Worm (Caenorhabditis elegans) whole organism, L2 larva: ENCODE data around the gene nhr-141.

ENCODE experiments used
- F13H6.1 ChIP-seq: sonication (generic microtip); optimal IDR thresholded peaks from 2 replicates; lab custom pipeline; 2016; ENCODE audit warnings: missing genetic modification characterization, missing compliant biosample characterization
- aly-2 ChIP-seq: fragments of 150-350 bp; optimal IDR thresholded peaks from 2 replicates; lab custom pipeline; 2014; ENCODE audit warnings: missing biosample characterization, missing genetic modification characterization
- ama-1 ChIP-seq: fragments of 150-350 bp; optimal IDR thresholded peaks from 2 replicates; lab custom pipeline; 2018; ENCODE audit warnings: inconsistent platforms
- elt-3 ChIP-seq: sonication (generic microtip); optimal IDR thresholded peaks from 2 replicates; lab custom pipeline; 2017; ENCODE audit warnings: missing biosample characterization, missing genetic modification characterization
- fos-1 ChIP-seq: fragments of 150-350 bp; optimal IDR thresholded peaks from 2 replicates; lab custom pipeline; 2014; ENCODE audit warnings: missing biosample characterization, missing genetic modification characterization
- gmeb-1 ChIP-seq: fragments of 150-350 bp; optimal IDR thresholded peaks from 2 replicates; lab custom pipeline; 2014; ENCODE audit warnings: missing biosample characterization, missing genetic modification characterization
- lsy-2 ChIP-seq, 2 experiments: fragments of 150-350 bp in 1 of 2; sonication (generic microtip) in 1 of 2; optimal IDR thresholded peaks; 2 replicates each; lab custom pipeline; 2014 to 2017; ENCODE audit warnings: missing biosample characterization in 2 of 2, missing genetic modification characterization in 2 of 2
- mdl-1 ChIP-seq, 2 experiments: fragments of 150-350 bp in 1 of 2; sonication (generic microtip) in 1 of 2; optimal IDR thresholded peaks; 2 replicates each; lab custom pipeline; 2017; ENCODE audit warnings: missing biosample characterization in 2 of 2, missing genetic modification characterization in 2 of 2
- nhr-10 ChIP-seq: sonication (generic microtip); optimal IDR thresholded peaks from 2 replicates; lab custom pipeline; 2017; ENCODE audit warnings: missing biosample characterization, missing genetic modification characterization
- peb-1 ChIP-seq: fragments of 150-350 bp; optimal IDR thresholded peaks from 2 replicates; lab custom pipeline; 2014; ENCODE audit warnings: missing biosample characterization, missing genetic modification characterization
- snpc-4 ChIP-seq: fragments of 150-350 bp; optimal IDR thresholded peaks from 2 replicates; lab custom pipeline; 2014; ENCODE audit warnings: missing biosample characterization, missing genetic modification characterization
- ztf-1 ChIP-seq: fragments of 200-800 bp; sonication (Bioruptor generic); conservative IDR thresholded peaks from 2 replicates; pipeline ENCODE4 v1.3.6; 2022; ENCODE audit warnings: missing genetic modification characterization, missing compliant biosample characterization

DNA sequence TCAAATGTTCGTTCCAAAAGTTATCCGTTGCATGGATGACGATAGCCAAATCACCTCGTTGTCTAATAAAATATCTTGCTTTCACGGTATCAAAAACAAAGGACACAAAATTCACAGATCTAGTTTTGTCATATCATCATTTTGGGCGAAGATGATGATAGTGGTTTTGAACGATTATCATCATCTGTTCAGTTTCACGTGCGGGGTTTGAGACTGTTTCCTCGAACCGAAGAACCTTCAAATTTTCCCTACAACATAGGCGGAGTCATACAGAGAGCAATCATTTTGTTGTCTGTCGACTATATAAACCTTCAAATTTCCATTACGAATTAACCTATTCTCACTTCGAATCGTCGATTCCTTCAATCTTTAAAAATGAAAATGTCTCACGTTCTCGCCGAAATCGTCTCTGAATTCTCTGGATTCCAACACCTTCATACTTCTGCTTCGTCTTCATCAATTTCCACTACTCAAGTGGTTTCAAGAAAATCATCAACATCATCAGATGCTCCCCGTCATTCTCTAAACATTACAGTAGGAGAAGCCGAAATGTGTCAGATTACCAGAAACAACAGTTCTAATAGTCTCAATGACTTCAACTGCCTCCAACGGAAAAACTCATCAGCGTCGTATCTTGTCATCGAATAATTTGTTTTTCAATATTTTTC, 31.2 kb upstream of the nhr-141 start, which contains the start of gene F18E3.11:
- TF ChIP-seq ama-1 (lab: Kevin White, UChicago) (peak; percentile 89), elt-3 (no peak), F13H6.1 (no peak), ztf-1 (GFP tag; lab: Robert Waterston, UW) (no peak), nhr-10 (tag; lab: Kevin White, UChicago) (no peak), mdl-1 (tag; optimal IDR thresholded peaks at IDR 0.05; lab: Kevin White, UChicago) (no peak), peb-1 (tag; lab: Kevin White, UChicago) (no peak), aly-2 (tag; lab: Kevin White, UChicago) (no peak), lsy-2 (tag; optimal IDR thresholded peaks at IDR 0.05; lab: Kevin White, UChicago) (no peak), gmeb-1 (no peak), snpc-4 (tag; lab: Kevin White, UChicago) (no peak), fos-1 (no peak)
